Worm (Caenorhabditis elegans): Measurements from ENCODE around the gene fbxb-43.

Gene fbxb-43

DNA sequence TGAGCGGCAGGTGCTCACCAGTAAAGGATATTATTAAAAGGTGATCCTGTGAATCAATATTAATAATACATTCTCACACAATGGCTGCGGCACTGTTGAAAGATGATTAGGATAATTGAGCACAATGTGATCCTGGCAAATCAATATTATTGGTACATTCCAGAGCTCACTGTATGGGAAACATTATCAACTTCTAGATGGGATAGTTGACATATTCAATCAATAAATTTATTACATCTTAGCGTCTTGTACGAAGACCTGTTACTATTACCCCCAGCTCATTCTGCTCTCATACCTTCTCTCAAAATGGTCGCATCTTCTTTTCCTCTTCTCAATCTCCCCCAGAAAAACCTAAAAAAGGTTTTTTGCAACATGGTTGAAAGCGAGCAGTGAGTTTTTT is 32.2 kb downstream of the fbxb-43 start, which contains the start of gene fbxb-49:
Gene fbxb-49 (plus strand): TSS at position 301 of the 400 bp plus-strand sequence.
- TF ChIP-seq hnd-1 (tag; optimal IDR thresholded peaks at IDR 0.05) (no peak), ama-1 (optimal IDR thresholded peaks at IDR 0.05) (no peak), flt-1 (GFP tag; IDR thresholded peaks at IDR 0.05) (no peak), aly-1 (tag; optimal IDR thresholded peaks at IDR 0.05) (no peak)

DNA sequence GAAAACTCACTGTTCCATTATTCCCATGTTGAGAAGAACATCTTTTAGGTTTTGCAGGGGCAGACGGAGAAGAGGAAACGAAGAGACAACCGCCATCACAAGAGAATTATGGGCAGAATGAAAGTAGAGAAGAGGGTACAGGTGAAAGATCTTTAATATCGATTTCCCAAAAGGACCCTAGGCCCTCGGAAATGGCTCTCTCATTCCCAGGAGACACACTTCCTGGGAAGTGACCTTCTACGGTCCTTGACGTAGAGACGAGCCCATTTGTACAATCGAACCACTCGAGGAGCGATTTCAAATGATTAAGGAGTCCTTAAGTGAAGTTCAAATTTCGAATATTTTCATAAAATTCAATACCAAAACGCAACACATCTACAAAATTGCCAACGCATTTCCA is 35.0 kb downstream of the fbxb-43 start, which contains the start of gene fbxb-46:
Gene fbxb-46 (minus strand): TSS at position 101 of the 400 bp plus-strand sequence.
- no peak for TF ChIP-seq ama-1 (optimal IDR thresholded peaks at IDR 0.05)
- TF ChIP-seq ceh-36 (tag; optimal IDR thresholded peaks at IDR 0.05), result no peak

DNA sequence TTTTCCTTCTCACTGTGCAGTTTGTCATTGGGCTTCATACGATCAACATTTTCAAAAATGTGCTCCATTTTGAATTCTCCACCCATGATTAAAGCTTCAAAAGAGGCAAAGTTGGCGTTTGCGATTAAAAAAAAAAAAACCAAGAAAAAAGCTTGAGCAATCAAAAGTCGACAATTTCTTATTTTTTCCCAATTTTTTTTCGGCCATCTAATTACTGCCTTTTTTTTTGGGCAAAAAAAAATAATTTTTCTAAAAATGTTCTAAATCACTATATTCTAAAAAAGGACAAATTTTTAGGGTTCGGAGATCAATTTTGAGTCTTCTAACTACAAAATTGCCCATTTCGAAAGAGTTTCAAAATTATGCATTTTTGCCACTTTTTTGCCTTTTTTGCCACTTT is 40.0 kb downstream of the fbxb-43 start, which contains the start of gene K05F6.10:
Gene K05F6.10 (minus strand): TSS at position 101 of the 400 bp plus-strand sequence.
- TF ChIP-seq B0310.2 (tag; optimal IDR thresholded peaks at IDR 0.05) (no peak), hmg-4 (GFP tag; optimal IDR thresholded peaks at IDR 0.05) (no peak), pes-1 (GFP tag; IDR thresholded peaks at IDR 0.05) (no peak), tbx-37 (GFP tag; conservative IDR thresholded peaks at IDR 0.05) (no peak), hmbx-1 (tag; optimal IDR thresholded peaks at IDR 0.05) (no peak), flt-1 (GFP tag; IDR thresholded peaks at IDR 0.05) (no peak), hnd-1 (tag; optimal IDR thresholded peaks at IDR 0.05) (no peak), tra-4 (tag; optimal IDR thresholded peaks at IDR 0.05) (no peak)

DNA sequence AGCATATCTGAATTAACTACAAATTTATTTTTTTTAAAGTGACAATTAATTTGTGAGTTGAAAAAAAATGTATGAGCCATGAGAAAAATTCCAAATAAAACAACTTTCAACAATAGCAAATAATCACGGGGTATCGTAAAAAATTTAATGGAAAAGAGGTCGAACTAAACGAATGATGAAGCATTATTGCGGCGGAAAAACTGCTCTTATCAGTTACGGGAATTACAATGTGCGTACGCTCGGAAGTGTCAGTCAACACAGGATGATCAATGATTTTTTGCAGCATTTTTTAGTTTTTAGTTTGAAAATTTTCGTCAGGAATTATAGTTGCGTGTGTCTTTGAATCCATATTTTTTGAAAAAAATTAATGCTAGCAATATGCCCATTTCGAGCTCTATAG is 40.7 kb downstream of the fbxb-43 start:
- TF ChIP-seq B0310.2 (tag; optimal IDR thresholded peaks at IDR 0.05) (no peak), aly-1 (tag; optimal IDR thresholded peaks at IDR 0.05) (no peak), scrt-1 (GFP tag; IDR thresholded peaks at IDR 0.05) (no peak), ceh-36 (tag; optimal IDR thresholded peaks at IDR 0.05) (no peak), sea-1 (GFP tag; conservative IDR thresholded peaks at IDR 0.05) (no peak), F13C5.2 (tag; optimal IDR thresholded peaks at IDR 0.05) (no peak), ceh-13 (GFP tag; optimal IDR thresholded peaks at IDR 0.05) (no peak), hmbx-1 (tag; optimal IDR thresholded peaks at IDR 0.05) (no peak), flt-1 (GFP tag; IDR thresholded peaks at IDR 0.05) (no peak), hmg-4 (GFP tag; optimal IDR thresholded peaks at IDR 0.05) (no peak), hnd-1 (tag; optimal IDR thresholded peaks at IDR 0.05) (no peak), tbx-11 (GFP tag; IDR thresholded peaks at IDR 0.05) (no peak), ama-1 (optimal IDR thresholded peaks at IDR 0.05) (no peak)

DNA sequence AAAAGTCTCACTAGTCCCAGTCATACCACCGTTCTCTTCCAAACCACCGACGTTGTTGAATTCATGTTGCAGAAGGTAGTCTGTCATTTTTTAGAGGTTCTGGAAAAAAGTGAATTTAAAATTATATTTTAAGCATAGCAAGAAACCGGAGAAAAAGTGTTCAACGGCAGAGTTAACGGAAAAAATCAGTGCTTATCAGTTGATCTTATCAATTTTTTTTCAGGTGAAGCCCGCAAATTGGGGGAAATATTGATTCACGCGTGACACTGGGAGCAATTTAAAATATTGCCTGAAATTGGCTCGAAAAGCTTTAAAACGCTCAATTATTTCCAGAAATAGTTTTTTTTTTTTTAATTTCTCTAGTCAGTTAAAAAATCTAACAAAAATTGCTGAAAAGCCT is 43.9 kb downstream of the fbxb-43 start, which contains the start of gene math-38:
Gene math-38 (minus strand): TSS at position 101 of the 400 bp plus-strand sequence.
- TF ChIP-seq tbx-11 (GFP tag; IDR thresholded peaks at IDR 0.05) (no peak), ceh-36 (tag; optimal IDR thresholded peaks at IDR 0.05) (no peak), tbx-37 (GFP tag; conservative IDR thresholded peaks at IDR 0.05) (no peak), sea-1 (GFP tag; conservative IDR thresholded peaks at IDR 0.05) (no peak), F13C5.2 (tag; optimal IDR thresholded peaks at IDR 0.05) (no peak), scrt-1 (GFP tag; IDR thresholded peaks at IDR 0.05) (no peak), flt-1 (GFP tag; IDR thresholded peaks at IDR 0.05) (no peak), hmbx-1 (tag; optimal IDR thresholded peaks at IDR 0.05) (no peak), aly-1 (tag; optimal IDR thresholded peaks at IDR 0.05) (no peak), tra-4 (tag; optimal IDR thresholded peaks at IDR 0.05) (no peak), ama-1 (optimal IDR thresholded peaks at IDR 0.05) (no peak), ets-7 (tag; optimal IDR thresholded peaks at IDR 0.05) (no peak), hnd-1 (tag; optimal IDR thresholded peaks at IDR 0.05) (no peak), B0310.2 (tag; optimal IDR thresholded peaks at IDR 0.05) (no peak), pes-1 (GFP tag; IDR thresholded peaks at IDR 0.05) (no peak), ceh-13 (GFP tag; optimal IDR thresholded peaks at IDR 0.05) (no peak), hmg-4 (GFP tag; optimal IDR thresholded peaks at IDR 0.05) (no peak)

DNA sequence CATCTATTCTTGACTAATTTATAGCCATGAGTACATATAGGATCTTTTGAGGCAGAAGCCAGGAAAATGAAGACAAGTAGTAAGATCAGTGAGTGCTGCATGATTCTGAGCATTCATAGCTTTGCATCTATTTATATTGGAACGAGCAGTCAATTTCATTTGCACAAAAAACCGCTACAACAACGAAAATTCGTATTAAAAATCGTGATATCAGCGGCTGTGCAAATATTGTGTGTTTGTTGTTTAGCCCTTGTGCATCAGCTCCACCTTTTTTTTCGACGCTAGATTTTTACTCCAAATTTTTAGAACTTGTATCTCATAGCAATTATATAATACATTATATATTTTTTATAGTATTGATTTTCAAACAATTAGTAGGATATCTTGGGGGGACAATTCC is 48.1 kb downstream of the fbxb-43 start, which contains the start of gene clec-21:
Gene clec-21 (minus strand): TSS at position 101 of the 400 bp plus-strand sequence.
- TF ChIP-seq scrt-1 (GFP tag; IDR thresholded peaks at IDR 0.05), result no peak
- no peak for TF ChIP-seq pes-1 (GFP tag; IDR thresholded peaks at IDR 0.05)
- TF ChIP-seq tra-4 (tag; optimal IDR thresholded peaks at IDR 0.05), result no peak
- no peak for TF ChIP-seq ceh-13 (GFP tag; optimal IDR thresholded peaks at IDR 0.05)
- TF ChIP-seq hmg-4 (GFP tag; optimal IDR thresholded peaks at IDR 0.05), result no peak

DNA sequence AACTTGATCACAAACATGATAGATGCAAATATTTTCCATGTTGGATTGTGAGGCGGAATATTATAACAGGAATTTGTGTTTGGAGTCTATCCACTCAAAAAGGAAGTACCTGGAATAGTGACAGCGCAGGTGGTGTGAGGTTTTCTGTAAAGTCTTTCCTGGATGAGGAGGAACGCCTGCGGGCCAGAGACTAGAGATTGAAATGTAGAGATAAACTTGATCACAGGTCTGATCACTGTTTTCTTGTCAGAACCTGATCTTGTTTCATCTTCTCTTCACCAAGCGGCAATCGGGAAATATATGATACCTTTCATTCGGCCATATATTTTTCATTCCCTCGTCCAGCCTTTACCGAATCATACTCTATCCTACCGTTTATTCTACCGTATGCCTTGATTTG is 50.3 kb downstream of the fbxb-43 start, which contains the start of gene T07H3.8:
Gene T07H3.8 (plus strand): TSS at position 301 of the 400 bp plus-strand sequence.
- no peak for TF ChIP-seq sea-1 (GFP tag; conservative IDR thresholded peaks at IDR 0.05)
- TF ChIP-seq scrt-1 (GFP tag; IDR thresholded peaks at IDR 0.05), result no peak
- TF ChIP-seq pes-1 (GFP tag; IDR thresholded peaks at IDR 0.05), result no peak
- TF ChIP-seq tbx-37 (GFP tag; conservative IDR thresholded peaks at IDR 0.05), result no peak
- no peak for TF ChIP-seq ets-7 (tag; optimal IDR thresholded peaks at IDR 0.05)
